Worm (Caenorhabditis elegans): ENCODE data around the gene C09E7.4.

ce11 chrIII:6498176-6498575 lies 38.6 kb downstream of the C09E7.4 start, which contains the start of gene sdz-15:
- TF ChIP-seq nhr-12 (tag; optimal IDR thresholded peaks at IDR 0.05) (no peak), mep-1 (tag; optimal IDR thresholded peaks at IDR 0.05) (no peak), pha-4 (tag; optimal IDR thresholded peaks at IDR 0.05) (no peak), nhr-76 (tag; optimal IDR thresholded peaks at IDR 0.05) (no peak), blmp-1 (tag; optimal IDR thresholded peaks at IDR 0.05) (no peak), lsy-2 (tag; optimal IDR thresholded peaks at IDR 0.05) (no peak), ces-1 (GFP tag; optimal IDR thresholded peaks at IDR 0.05) (no peak), cnd-1 (tag; optimal IDR thresholded peaks at IDR 0.05) (no peak), ztf-11 (tag; optimal IDR thresholded peaks at IDR 0.05) (no peak), nhr-237 (tag; optimal IDR thresholded peaks at IDR 0.05) (no peak), bed-3 (GFP tag; optimal IDR thresholded peaks at IDR 0.05) (no peak)
